Worm (Caenorhabditis elegans) whole organism, L2 larva: ENCODE measurements around the gene srd-39.

Experiments used
- C34F6.9 ChIP-seq: fragments of 150-350 bp; optimal IDR thresholded peaks from 2 replicates; lab custom pipeline; 2014; ENCODE audit warnings: missing biosample characterization, missing genetic modification characterization
- F13H6.1 ChIP-seq: sonication (generic microtip); optimal IDR thresholded peaks from 2 replicates; lab custom pipeline; 2016; ENCODE audit warnings: missing genetic modification characterization, missing compliant biosample characterization
- Y55F3AM.14 ChIP-seq: fragments of 200-800 bp; sonication (Bioruptor generic); optimal IDR thresholded peaks from 2 replicates; lab custom pipeline; 2018; ENCODE audit warnings: mild to moderate bottlenecking, missing genetic modification characterization, missing compliant biosample characterization
- aly-2 ChIP-seq: fragments of 150-350 bp; optimal IDR thresholded peaks from 2 replicates; lab custom pipeline; 2014; ENCODE audit warnings: missing biosample characterization, missing genetic modification characterization
- blmp-1 ChIP-seq: sonication (generic microtip); optimal IDR thresholded peaks from 2 replicates; lab custom pipeline; 2017; ENCODE audit warnings: missing genetic modification characterization, mild to moderate bottlenecking, missing compliant biosample characterization, antibody characterized with exemption, moderate library complexity; ENCODE audit not compliant: insufficient read depth
- ceh-16 ChIP-seq: fragments of 150-350 bp; optimal IDR thresholded peaks from 2 replicates; lab custom pipeline; 2014; ENCODE audit warnings: missing biosample characterization, missing genetic modification characterization
- crh-2 ChIP-seq: sonication (generic microtip); optimal IDR thresholded peaks from 2 replicates; lab custom pipeline; 2017; ENCODE audit warnings: missing biosample characterization, missing genetic modification characterization
- dmd-4 ChIP-seq: sonication (generic microtip); optimal IDR thresholded peaks from 2 replicates; lab custom pipeline; 2017; ENCODE audit warnings: missing biosample characterization, missing genetic modification characterization
- egl-27 ChIP-seq: sonication (generic microtip); optimal IDR thresholded peaks from 3 replicates; lab custom pipeline; 2017; ENCODE audit warnings: missing biosample characterization, missing genetic modification reagents, missing genetic modification characterization
- elt-1 ChIP-seq: fragments of 150-350 bp; optimal IDR thresholded peaks from 2 replicates; lab custom pipeline; 2014; ENCODE audit warnings: missing biosample characterization, missing genetic modification characterization
- elt-3 ChIP-seq: sonication (generic microtip); optimal IDR thresholded peaks from 2 replicates; lab custom pipeline; 2017; ENCODE audit warnings: missing biosample characterization, missing genetic modification characterization
- fos-1 ChIP-seq: fragments of 150-350 bp; optimal IDR thresholded peaks from 2 replicates; lab custom pipeline; 2014; ENCODE audit warnings: missing biosample characterization, missing genetic modification characterization
- gmeb-1 ChIP-seq: fragments of 150-350 bp; optimal IDR thresholded peaks from 2 replicates; lab custom pipeline; 2014; ENCODE audit warnings: missing biosample characterization, missing genetic modification characterization
- lin-11 ChIP-seq: fragments of 150-350 bp; sonication (generic microtip); optimal IDR thresholded peaks from 2 replicates; lab custom pipeline; 2014; ENCODE audit warnings: missing biosample characterization, missing genetic modification characterization, inconsistent platforms, mixed read lengths
- lin-39 ChIP-seq: fragments of 150-350 bp; optimal IDR thresholded peaks from 2 replicates; lab custom pipeline; 2014; ENCODE audit warnings: missing biosample characterization, missing genetic modification reagents, missing genetic modification characterization
- lsy-2 ChIP-seq, 2 experiments: fragments of 150-350 bp in 1 of 2; sonication (generic microtip) in 1 of 2; optimal IDR thresholded peaks; 2 replicates each; lab custom pipeline; 2014 to 2017; ENCODE audit warnings: missing biosample characterization in 2 of 2, missing genetic modification characterization in 2 of 2
- mab-5 ChIP-seq: fragments of 150-350 bp; optimal IDR thresholded peaks from 2 replicates; lab custom pipeline; 2014; ENCODE audit warnings: missing biosample characterization, missing genetic modification characterization
- mbf-1 ChIP-seq: sonication (generic microtip); optimal IDR thresholded peaks from 2 replicates; lab custom pipeline; 2017; ENCODE audit warnings: missing biosample characterization, missing genetic modification characterization
- mdl-1 ChIP-seq, 2 experiments: fragments of 150-350 bp in 1 of 2; sonication (generic microtip) in 1 of 2; optimal IDR thresholded peaks; 2 replicates each; lab custom pipeline; 2017; ENCODE audit warnings: missing biosample characterization in 2 of 2, missing genetic modification characterization in 2 of 2
- nhr-129 ChIP-seq: fragments of 150-350 bp; optimal IDR thresholded peaks from 2 replicates; lab custom pipeline; 2014; ENCODE audit warnings: missing biosample characterization, missing genetic modification characterization
- nhr-21 ChIP-seq: fragments of 150-350 bp; optimal IDR thresholded peaks from 2 replicates; lab custom pipeline; 2014; ENCODE audit warnings: missing biosample characterization, missing genetic modification characterization
- nhr-23 ChIP-seq: fragments of 150-350 bp; optimal IDR thresholded peaks from 2 replicates; lab custom pipeline; 2014; ENCODE audit warnings: missing biosample characterization, missing genetic modification reagents, missing genetic modification characterization
- nhr-237 ChIP-seq: fragments of 150-350 bp; optimal IDR thresholded peaks from 2 replicates; lab custom pipeline; 2014; ENCODE audit warnings: missing biosample characterization, missing genetic modification characterization
- nhr-25 ChIP-seq: fragments of 150-350 bp; sonication (generic microtip); optimal IDR thresholded peaks from 3 replicates; lab custom pipeline; 2014; ENCODE audit warnings: missing biosample characterization, missing genetic modification characterization
- nhr-6 ChIP-seq: fragments of 150-350 bp; optimal IDR thresholded peaks from 2 replicates; lab custom pipeline; 2014; ENCODE audit warnings: missing biosample characterization, missing genetic modification characterization
- nhr-77 ChIP-seq: fragments of 150-350 bp; optimal IDR thresholded peaks from 2 replicates; lab custom pipeline; 2014; ENCODE audit warnings: missing biosample characterization, missing genetic modification characterization
- sem-4 ChIP-seq: fragments of 150-350 bp; optimal IDR thresholded peaks from 2 replicates; lab custom pipeline; 2014; ENCODE audit warnings: missing biosample characterization, missing genetic modification reagents, missing genetic modification characterization
- sma-3 ChIP-seq: sonication (generic microtip); optimal IDR thresholded peaks from 2 replicates; lab custom pipeline; 2016; ENCODE audit warnings: missing genetic modification reagents, missing genetic modification characterization, missing compliant biosample characterization
- sma-9 ChIP-seq, 2 experiments: fragments of 150-350 bp in 1 of 2; sonication (generic microtip) in 1 of 2; optimal IDR thresholded peaks; 2 replicates each; lab custom pipeline; 2014 to 2016; ENCODE audit warnings: missing genetic modification characterization in 2 of 2, mild to moderate bottlenecking in 1 of 2, missing biosample characterization in 1 of 2, missing compliant biosample characterization in 1 of 2, missing genetic modification reagents in 1 of 2, moderate library complexity in 1 of 2
- unc-39 ChIP-seq: fragments of 150-350 bp; optimal IDR thresholded peaks from 2 replicates; lab custom pipeline; 2014; ENCODE audit warnings: missing biosample characterization, missing genetic modification characterization
- unc-62 ChIP-seq: fragments of 150-350 bp; optimal IDR thresholded peaks from 2 replicates; lab custom pipeline; 2014; ENCODE audit warnings: missing biosample characterization, missing genetic modification reagents, missing genetic modification characterization
- zag-1 ChIP-seq: fragments of 150-350 bp; optimal IDR thresholded peaks from 2 replicates; lab custom pipeline; 2014; ENCODE audit warnings: missing biosample characterization, missing genetic modification characterization
- ztf-1 ChIP-seq: fragments of 200-800 bp; sonication (Bioruptor generic); conservative IDR thresholded peaks from 2 replicates; pipeline ENCODE4 v1.3.6; 2022; ENCODE audit warnings: missing genetic modification characterization, missing compliant biosample characterization
- ztf-11 ChIP-seq: sonication (generic microtip); optimal IDR thresholded peaks from 2 replicates; lab custom pipeline; 2017; ENCODE audit warnings: missing biosample characterization, missing genetic modification characterization
- ztf-4 ChIP-seq: fragments of 150-350 bp; optimal IDR thresholded peaks from 2 replicates; lab custom pipeline; 2014; ENCODE audit warnings: missing biosample characterization, missing genetic modification characterization

Gene srd-39

ce11 chrX:13284091-13284490 is 16.3 kb downstream of the srd-39 start, which contains the start of gene cyp-14A4:
TSS of gene cyp-14A4 (minus strand) at chrX:13284197.
- TF ChIP-seq nhr-21 (tag; lab: Kevin White, UChicago) (no peak), nhr-129 (no peak), elt-1 (tag; lab: Kevin White, UChicago) (no peak), ztf-11 (tag; lab: Kevin White, UChicago) (no peak), lsy-2 (tag; optimal IDR thresholded peaks at IDR 0.05; lab: Kevin White, UChicago) (no peak), blmp-1 (tag; lab: Kevin White, UChicago) (no peak), fos-1 (tag; lab: Kevin White, UChicago) (no peak), gmeb-1 (no peak), zag-1 (tag; lab: Kevin White, UChicago) (no peak), crh-2 (tag; lab: Kevin White, UChicago) (no peak), mab-5 (no peak), unc-62 (GFP tag; lab: Kevin White, UChicago) (no peak), ceh-16 (tag; lab: Kevin White, UChicago) (no peak), unc-39 (no peak), dmd-4 (tag; lab: Kevin White, UChicago) (no peak), sma-9 (GFP tag; optimal IDR thresholded peaks at IDR 0.05; lab: Kevin White, UChicago) (no peak), sma-9 (tag; optimal IDR thresholded peaks at IDR 0.05; lab: Kevin White, UChicago) (no peak), elt-3 (no peak), nhr-77 (no peak)
- TF ChIP-seq, all 48 proteins: peak for 0

- peak; percentile 19 for TF ChIP-seq sma-9 (GFP tag; optimal IDR thresholded peaks at IDR 0.05; lab: Kevin White, UChicago)
- no peak for TF ChIP-seq sma-9 (tag; optimal IDR thresholded peaks at IDR 0.05; lab: Kevin White, UChicago)
- TF ChIP-seq dmd-4 (tag; lab: Kevin White, UChicago) = no peak
- TF ChIP-seq nhr-23 (tag; lab: Kevin White, UChicago) = no peak
- TF ChIP-seq nhr-21 (tag; lab: Kevin White, UChicago) = peak; percentile 1
- peak; percentile 7 for TF ChIP-seq crh-2 (tag; lab: Kevin White, UChicago)
Measured at ce11 chrX:13283462-13283861, 16.9 kb downstream of the srd-39 start.

ce11 chrX:13278876-13279275 is 21.5 kb downstream of the srd-39 start, which contains the start of gene phf-33:
TSS of gene phf-33 (minus strand) at chrX:13278976.
- TF ChIP-seq lin-11 (tag; lab: Kevin White, UChicago) (no peak), dmd-4 (tag; lab: Kevin White, UChicago) (no peak), C34F6.9 (no peak), blmp-1 (tag; lab: Kevin White, UChicago) (no peak), elt-1 (tag; lab: Kevin White, UChicago) (no peak), nhr-21 (tag; lab: Kevin White, UChicago) (no peak), nhr-237 (no peak), aly-2 (tag; lab: Kevin White, UChicago) (no peak), nhr-77 (no peak), egl-27 (no peak), lin-39 (no peak), mdl-1 (tag; optimal IDR thresholded peaks at IDR 0.05; lab: Kevin White, UChicago) (no peak), ztf-11 (tag; lab: Kevin White, UChicago) (no peak)

- TF ChIP-seq gmeb-1 (no peak), unc-39 (no peak), nhr-129 (no peak)
Measured at ce11 chrX:13274102-13274501, 26.3 kb downstream of the srd-39 start, which contains the start of gene cyp-14A3. TSS of gene cyp-14A3 (minus strand) at chrX:13274202.

- TF ChIP-seq dmd-4 (tag; lab: Kevin White, UChicago) = no peak
- no peak for TF ChIP-seq nhr-21 (tag; lab: Kevin White, UChicago)
- no peak for TF ChIP-seq C34F6.9
- TF ChIP-seq, all 48 proteins: peak for 0
Measured at ce11 chrX:13269586-13269985, 30.8 kb downstream of the srd-39 start, which contains the start of gene cyp-14A2. TSS of gene cyp-14A2 (minus strand) at chrX:13269686.

- TF ChIP-seq nhr-21 (tag; lab: Kevin White, UChicago) = no peak
- peak; percentile 74 for TF ChIP-seq nhr-129
- no peak for TF ChIP-seq dmd-4 (tag; lab: Kevin White, UChicago)
- TF ChIP-seq sem-4 = no peak
- no peak for TF ChIP-seq unc-39
Measured at ce11 chrX:13267230-13267629, 33.2 kb downstream of the srd-39 start, which contains the start of gene cyp-14A1. TSS of gene cyp-14A1 (minus strand) at chrX:13267355.

- TF ChIP-seq sma-9 (GFP tag; optimal IDR thresholded peaks at IDR 0.05; lab: Kevin White, UChicago) = peak; percentile 68
- TF ChIP-seq sma-9 (tag; optimal IDR thresholded peaks at IDR 0.05; lab: Kevin White, UChicago) = no peak
- TF ChIP-seq F13H6.1 (tag; lab: Kevin White, UChicago) = peak; percentile 65
- TF ChIP-seq zag-1 (tag; lab: Kevin White, UChicago) = peak; percentile 45
- TF ChIP-seq nhr-23 (tag; lab: Kevin White, UChicago) = no peak
- peak in 1 of 2 experiments; percentile 36 for TF ChIP-seq lsy-2 (tag; optimal IDR thresholded peaks at IDR 0.05; lab: Kevin White, UChicago)
- peak; percentile 36 for TF ChIP-seq C34F6.9
- peak; percentile 28 for TF ChIP-seq lin-11 (tag; lab: Kevin White, UChicago)
- peak; percentile 31 for TF ChIP-seq ceh-16 (tag; lab: Kevin White, UChicago)
- no peak for TF ChIP-seq unc-62 (GFP tag; lab: Kevin White, UChicago)
- TF ChIP-seq nhr-129 = peak; percentile 83
- TF ChIP-seq mdl-1 (tag; optimal IDR thresholded peaks at IDR 0.05; lab: Kevin White, UChicago) = no peak
- TF ChIP-seq nhr-6 = no peak
- TF ChIP-seq ztf-4 (tag; lab: Kevin White, UChicago) = peak; percentile 35
- no peak for TF ChIP-seq ztf-1
- TF ChIP-seq nhr-21 (tag; lab: Kevin White, UChicago) = peak; percentile 42
- TF ChIP-seq gmeb-1 = peak; percentile 19
- peak; percentile 16 for TF ChIP-seq sem-4
- TF ChIP-seq sma-3 (GFP tag; lab: Kevin White, UChicago) = peak; percentile 30
- TF ChIP-seq nhr-25 (tag; lab: Kevin White, UChicago) = no peak
- peak; percentile 36 for TF ChIP-seq crh-2 (tag; lab: Kevin White, UChicago)
- TF ChIP-seq mbf-1 = no peak
- TF ChIP-seq Y55F3AM.14 (GFP tag; lab: Kevin White, UChicago) = peak; percentile 23
- no peak for TF ChIP-seq elt-3
- TF ChIP-seq fos-1 (tag; lab: Kevin White, UChicago) = peak; percentile 19
Measured at ce11 chrX:13264550-13264949, 35.9 kb downstream of the srd-39 start.
